Worm (Caenorhabditis elegans) whole organism, L1 larva: ENCODE results near the gene sluh-7.

Experiments
- C16A3.4 ChIP-seq: fragments of 150-350 bp; optimal IDR thresholded peaks from 2 replicates; lab custom pipeline; 2014; ENCODE audit warnings: missing biosample characterization, missing genetic modification characterization
- aha-1 ChIP-seq: fragments of 150-350 bp; optimal IDR thresholded peaks from 2 replicates; lab custom pipeline; 2014; ENCODE audit warnings: missing biosample characterization, missing genetic modification characterization
- aly-2 ChIP-seq: fragments of 150-350 bp; optimal IDR thresholded peaks from 2 replicates; lab custom pipeline; 2014; ENCODE audit warnings: missing biosample characterization, missing genetic modification characterization
- ama-1 ChIP-seq: fragments of 150-350 bp; optimal IDR thresholded peaks from 2 replicates; lab custom pipeline; 2014
- blmp-1 ChIP-seq: fragments of 150-350 bp; optimal IDR thresholded peaks from 2 replicates; lab custom pipeline; 2014; ENCODE audit warnings: missing biosample characterization, missing genetic modification characterization
- ceh-8 ChIP-seq: fragments of 200-800 bp; sonication (Bioruptor generic); optimal IDR thresholded peaks from 2 replicates; lab custom pipeline; 2018; ENCODE audit warnings: mild to moderate bottlenecking, missing genetic modification characterization, moderate library complexity, missing compliant biosample characterization
- ceh-82 ChIP-seq, 3 experiments: fragments of 150-350 bp in 1 of 3; sonication (generic microtip) in 2 of 3; optimal IDR thresholded peaks; 2 replicates each; lab custom pipeline; 2014 to 2017; ENCODE audit warnings: missing biosample characterization in 3 of 3, missing genetic modification characterization in 3 of 3
- ceh-90 ChIP-seq: sonication (generic microtip); optimal IDR thresholded peaks from 2 replicates; lab custom pipeline; 2016; ENCODE audit warnings: missing genetic modification characterization, missing compliant biosample characterization
- efl-1 ChIP-seq, 4 experiments: fragments of 150-350 bp; optimal IDR thresholded peaks in 3 of 4; peaks in 1 of 4; 1 replicate in 1 of 4; 2 replicates in 3 of 4; lab custom pipeline; 2014; ENCODE audit warnings: missing biosample characterization in 2 of 4, missing genetic modification characterization in 2 of 4, missing genetic modification reagents in 2 of 4
- efl-3 ChIP-seq: fragments of 200-800 bp; sonication (Bioruptor generic); optimal IDR thresholded peaks from 2 replicates; lab custom pipeline; 2018; ENCODE audit warnings: mild to moderate bottlenecking, missing genetic modification characterization, missing compliant biosample characterization
- elt-2 ChIP-seq: sonication (generic microtip); optimal IDR thresholded peaks from 2 replicates; lab custom pipeline; 2016; ENCODE audit warnings: missing genetic modification characterization, mild to moderate bottlenecking, inconsistent platforms, missing compliant biosample characterization, missing genetic modification reagents
- ets-5 ChIP-seq: fragments of 200-800 bp; sonication (Bioruptor generic); IDR thresholded peaks from 2 replicates; pipeline ENCODE4 v1.3.6; 2022; ENCODE audit warnings: missing genetic modification characterization, missing compliant biosample characterization
- fkh-8 ChIP-seq: sonication (generic microtip); optimal IDR thresholded peaks from 2 replicates; lab custom pipeline; 2016; ENCODE audit warnings: mild to moderate bottlenecking, missing genetic modification characterization, missing compliant biosample characterization
- hlh-4 ChIP-seq: sonication (generic microtip); optimal IDR thresholded peaks from 2 replicates; lab custom pipeline; 2016; ENCODE audit warnings: mild to moderate bottlenecking, missing genetic modification characterization, missing compliant biosample characterization
- isw-1 ChIP-seq: fragments of 200-800 bp; sonication (Bioruptor generic); IDR thresholded peaks from 2 replicates; pipeline ENCODE4 v1.3.6; 2022; ENCODE audit warnings: missing genetic modification characterization, missing compliant biosample characterization
- jun-1 ChIP-seq: fragments of 150-350 bp; optimal IDR thresholded peaks from 2 replicates; lab custom pipeline; 2014; ENCODE audit warnings: missing biosample characterization, missing genetic modification reagents, missing genetic modification characterization
- lin-13 ChIP-seq: fragments of 150-350 bp; optimal IDR thresholded peaks from 2 replicates; lab custom pipeline; 2014; ENCODE audit warnings: missing biosample characterization, missing genetic modification reagents, missing genetic modification characterization
- lin-15B ChIP-seq: fragments of 150-350 bp; sonication (generic microtip); optimal IDR thresholded peaks from 3 replicates; lab custom pipeline; 2014; ENCODE audit warnings: missing biosample characterization, missing genetic modification characterization
- lir-3 ChIP-seq: sonication (generic microtip); optimal IDR thresholded peaks from 2 replicates; lab custom pipeline; 2016; ENCODE audit warnings: mild to moderate bottlenecking, missing genetic modification characterization, moderate library complexity, missing compliant biosample characterization; ENCODE audit not compliant: poor library complexity
- mab-9 ChIP-seq: fragments of 200-800 bp; sonication (Bioruptor generic); IDR thresholded peaks from 2 replicates; pipeline ENCODE4 v1.3.6; 2022; ENCODE audit warnings: missing genetic modification reagents, missing genetic modification characterization, missing compliant biosample characterization
- mep-1 ChIP-seq: fragments of 150-350 bp; optimal IDR thresholded peaks from 2 replicates; lab custom pipeline; 2014; ENCODE audit warnings: missing biosample characterization, missing genetic modification characterization
- nhr-28 ChIP-seq: fragments of 150-350 bp; optimal IDR thresholded peaks from 2 replicates; lab custom pipeline; 2014; ENCODE audit warnings: missing biosample characterization, missing genetic modification characterization
- nhr-47 ChIP-seq: sonication (generic microtip); optimal IDR thresholded peaks from 2 replicates; lab custom pipeline; 2016; ENCODE audit warnings: mild to moderate bottlenecking, missing genetic modification characterization, moderate library complexity, missing compliant biosample characterization
- nhr-76 ChIP-seq: sonication (generic microtip); optimal IDR thresholded peaks from 2 replicates; lab custom pipeline; 2017; ENCODE audit warnings: missing biosample characterization, missing genetic modification characterization
- nhr-77 ChIP-seq: fragments of 150-350 bp; optimal IDR thresholded peaks from 2 replicates; lab custom pipeline; 2014; ENCODE audit warnings: missing biosample characterization, missing genetic modification characterization
- nhr-84 ChIP-seq: sonication (generic microtip); optimal IDR thresholded peaks from 2 replicates; lab custom pipeline; 2017; ENCODE audit warnings: missing biosample characterization, missing genetic modification characterization
- pag-3 ChIP-seq: sonication (generic microtip); optimal IDR thresholded peaks from 2 replicates; lab custom pipeline; 2017; ENCODE audit warnings: missing genetic modification characterization, mild to moderate bottlenecking, missing compliant biosample characterization, antibody characterized with exemption, borderline replicate concordance; ENCODE audit not compliant: insufficient read depth
- snu-23 ChIP-seq: sonication (generic microtip); optimal IDR thresholded peaks from 2 replicates; lab custom pipeline; 2016; ENCODE audit warnings: missing genetic modification characterization, missing compliant biosample characterization
- sox-4 ChIP-seq: sonication (generic microtip); optimal IDR thresholded peaks from 2 replicates; lab custom pipeline; 2016; ENCODE audit warnings: missing genetic modification characterization, missing compliant biosample characterization
- sptf-1 ChIP-seq: fragments of 150-350 bp; optimal IDR thresholded peaks from 2 replicates; lab custom pipeline; 2014; ENCODE audit warnings: missing biosample characterization, missing genetic modification characterization
- unc-62 ChIP-seq: fragments of 150-350 bp; optimal IDR thresholded peaks from 2 replicates; lab custom pipeline; 2014; ENCODE audit warnings: missing biosample characterization, missing genetic modification reagents, missing genetic modification characterization
- vab-15 ChIP-seq: sonication (generic microtip); optimal IDR thresholded peaks from 2 replicates; lab custom pipeline; 2017; ENCODE audit warnings: missing genotype, mild to moderate bottlenecking, missing genetic modification characterization, missing compliant biosample characterization

The sluh-7 gene

ce11 chrV:10319434-10319833, 36.2 kb downstream of the sluh-7 start, which contains the start of gene B0024.11:
Gene B0024.11 (minus strand): TSS chrV:10319534.
- TF ChIP-seq efl-1 (optimal IDR thresholded peaks at IDR 0.05; lab: Kevin White, UChicago) (no peak), efl-1 (GFP tag; optimal IDR thresholded peaks at IDR 0.05 in 1 of 2; lab: Kevin White, UChicago) (peak in 1 of 2 experiments; percentile 70), lir-3 (tag; lab: Kevin White, UChicago) (no peak)

- TF ChIP-seq ceh-90 (tag; lab: Kevin White, UChicago): no peak
- no peak for TF ChIP-seq unc-62 (GFP tag; lab: Kevin White, UChicago)
- TF ChIP-seq blmp-1 (tag; lab: Kevin White, UChicago): no peak
- TF ChIP-seq aha-1 (tag; lab: Kevin White, UChicago): no peak
- no peak for TF ChIP-seq elt-2
Observed at ce11 chrV:10317294-10317693, 38.3 kb downstream of the sluh-7 start, which contains the start of gene asps-1. Gene asps-1 (minus strand): TSS chrV:10317394.

ce11 chrV:10314371-10314770, 41.3 kb downstream of the sluh-7 start, which contains the start of gene trx-2:
Gene trx-2 (plus strand): TSS chrV:10314671.
- no peak for TF ChIP-seq ama-1
- TF ChIP-seq lin-13 (GFP tag; lab: Kevin White, UChicago): no peak
- no peak for TF ChIP-seq vab-15 (tag; lab: Kevin White, UChicago)
- no peak for TF ChIP-seq sptf-1 (tag; lab: Kevin White, UChicago)
- no peak for TF ChIP-seq nhr-28 (tag; lab: Kevin White, UChicago)
- no peak for TF ChIP-seq ceh-8
- no peak for TF ChIP-seq ceh-82 (tag; optimal IDR thresholded peaks at IDR 0.05; lab: Kevin White, UChicago)
- TF ChIP-seq mep-1 (tag; lab: Kevin White, UChicago): no peak
- TF ChIP-seq nhr-77 (tag; lab: Kevin White, UChicago): no peak
- TF ChIP-seq nhr-84: no peak
- no peak for TF ChIP-seq pag-3
- no peak for TF ChIP-seq snu-23 (GFP tag; lab: Kevin White, UChicago)
- no peak for TF ChIP-seq aly-2 (tag; lab: Kevin White, UChicago)
- TF ChIP-seq efl-3 (GFP tag; lab: Kevin White, UChicago): no peak
- no peak for TF ChIP-seq C16A3.4
- TF ChIP-seq hlh-4: no peak
- TF ChIP-seq nhr-47 (tag; lab: Kevin White, UChicago): no peak
- no peak for TF ChIP-seq jun-1 (tag; lab: Kevin White, UChicago)

DNA sequence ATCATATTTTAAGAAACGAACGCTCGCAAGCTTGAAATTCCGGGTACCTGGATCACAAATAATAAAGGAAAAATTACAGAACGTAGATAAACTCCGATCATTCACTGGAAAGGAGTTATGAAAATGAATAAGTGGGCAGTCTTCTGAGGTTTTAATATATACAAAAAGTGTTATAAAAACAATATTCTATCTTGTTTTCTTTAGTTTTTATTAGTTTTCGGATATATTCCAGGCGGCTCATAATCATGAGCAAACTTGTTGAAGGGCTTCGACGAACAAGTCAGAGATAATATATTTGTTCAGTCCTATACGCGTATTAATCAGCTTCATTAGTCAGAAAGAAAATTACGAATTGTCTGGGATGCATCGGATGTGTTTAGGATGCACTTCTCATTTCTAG, 41.7 kb downstream of the sluh-7 start, which contains the start of gene gcy-6:
gcy-6 (minus strand) TSS at position 101 of the 400 bp plus-strand sequence.
- no peak for TF ChIP-seq blmp-1 (tag; lab: Kevin White, UChicago)
- no peak for TF ChIP-seq nhr-76 (tag; lab: Kevin White, UChicago)
- no peak for TF ChIP-seq ceh-82 (tag; optimal IDR thresholded peaks at IDR 0.05; lab: Kevin White, UChicago)
- TF ChIP-seq ets-5 (GFP tag; lab: Robert Waterston, UW): no peak
- TF ChIP-seq lin-15B: no peak

DNA sequence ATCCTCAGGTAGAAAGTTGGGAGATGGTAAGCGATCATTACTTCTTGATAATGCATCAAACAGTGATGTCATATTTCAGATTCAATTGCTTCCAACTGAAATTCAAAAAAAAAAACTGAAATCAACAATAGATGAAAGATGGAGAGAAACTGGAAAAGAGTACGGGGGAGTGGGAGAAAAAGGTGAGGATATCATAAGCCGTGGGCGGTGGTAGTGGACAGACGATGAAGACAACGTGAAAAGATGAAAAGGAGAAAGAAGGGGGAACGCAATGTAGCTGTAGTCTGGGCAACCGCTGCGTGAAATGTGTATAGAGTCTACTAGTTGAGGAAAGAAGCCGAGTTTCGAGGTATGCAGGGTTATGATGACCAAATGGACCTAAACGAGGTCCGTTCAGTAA, 48.3 kb downstream of the sluh-7 start, which contains the start of gene che-12:
che-12 (minus strand) TSS at position 101 of the 400 bp plus-strand sequence.
- TF ChIP-seq fkh-8 (peak; percentile 38), sox-4 (tag; lab: Kevin White, UChicago) (no peak), mep-1 (tag; lab: Kevin White, UChicago) (no peak), ceh-8 (no peak), isw-1 (no peak), jun-1 (tag; lab: Kevin White, UChicago) (no peak), mab-9 (GFP tag; lab: Robert Waterston, UW) (no peak)
- TF ChIP-seq, all 84 proteins: peak for 1
